Worm (Caenorhabditis elegans) whole organism, mixed stage, embryonic: ENCODE results near the gene srg-48.

Experiments
- blmp-1 ChIP-seq: fragments of 150-350 bp; optimal IDR thresholded peaks from 2 replicates; lab custom pipeline; 2014; ENCODE audit warnings: missing biosample characterization, missing genetic modification characterization
- elt-3 ChIP-seq: fragments of 150-350 bp; optimal IDR thresholded peaks from 2 replicates; lab custom pipeline; 2014; ENCODE audit warnings: missing biosample characterization, missing genetic modification characterization
- lin-13 ChIP-seq: fragments of 150-350 bp; optimal IDR thresholded peaks from 2 replicates; lab custom pipeline; 2014; ENCODE audit warnings: missing biosample characterization, missing genetic modification characterization
- lsy-2 ChIP-seq: fragments of 150-350 bp; optimal IDR thresholded peaks from 2 replicates; lab custom pipeline; 2014; ENCODE audit warnings: missing biosample characterization, missing genetic modification characterization
- mep-1 ChIP-seq: fragments of 150-350 bp; optimal IDR thresholded peaks from 2 replicates; lab custom pipeline; 2017; ENCODE audit warnings: missing biosample characterization, missing genetic modification reagents, missing genetic modification characterization, inconsistent platforms
- nhr-237 ChIP-seq: fragments of 150-350 bp; optimal IDR thresholded peaks from 2 replicates; lab custom pipeline; 2014; ENCODE audit warnings: missing biosample characterization, missing genetic modification characterization
- pha-4 ChIP-seq: fragments of 150-350 bp; optimal IDR thresholded peaks from 2 replicates; lab custom pipeline; 2018; ENCODE audit warnings: missing biosample characterization, missing genetic modification reagents, missing genetic modification characterization
- snpc-4 ChIP-seq: fragments of 150-350 bp; optimal IDR thresholded peaks from 2 replicates; lab custom pipeline; 2014; ENCODE audit warnings: missing biosample characterization, missing genetic modification characterization
- unc-39 ChIP-seq: fragments of 150-350 bp; optimal IDR thresholded peaks from 2 replicates; lab custom pipeline; 2014; ENCODE audit warnings: missing biosample characterization, missing genetic modification characterization
- unc-62 ChIP-seq: fragments of 150-350 bp; optimal IDR thresholded peaks from 2 replicates; lab custom pipeline; 2014; ENCODE audit warnings: missing biosample characterization, missing genetic modification reagents, missing genetic modification characterization

- TF ChIP-seq lsy-2 (tag; lab: Kevin White, UChicago) (no peak), blmp-1 (no peak), snpc-4 (tag; lab: Kevin White, UChicago) (no peak), unc-39 (tag; lab: Kevin White, UChicago) (no peak), elt-3 (no peak), nhr-237 (tag; lab: Kevin White, UChicago) (no peak), mep-1 (tag; lab: Kevin White, UChicago) (no peak), unc-62 (GFP tag; lab: Kevin White, UChicago) (no peak), pha-4 (tag; lab: Kevin White, UChicago) (no peak), lin-13 (tag; lab: Kevin White, UChicago) (no peak)
Observed at ce11 chrIV:7036790-7037189, 35.4 kb upstream of the srg-48 start, which contains the start of gene ufl-1.
